Worm (Caenorhabditis elegans) whole organism, young adult: Measurements from ENCODE around the gene algn-9.
A peak's percentile ranks its signal among the peaks of the same experiment; 100 is the strongest.

ENCODE experiments used
- F57A8.1 ChIP-seq: fragments of 200-800 bp; sonication (Bioruptor generic); optimal IDR thresholded peaks from 2 replicates; lab custom pipeline; 2018; ENCODE audit warnings: mild to moderate bottlenecking, missing genetic modification characterization, moderate library complexity, missing compliant biosample characterization
- athp-1 ChIP-seq: sonication (generic microtip); optimal IDR thresholded peaks from 2 replicates; lab custom pipeline; 2017; ENCODE audit warnings: mild to moderate bottlenecking, missing genetic modification characterization, missing compliant biosample characterization
- ceh-27 ChIP-seq: fragments of 200-800 bp; sonication (Bioruptor generic); optimal IDR thresholded peaks from 2 replicates; lab custom pipeline; 2018; ENCODE audit warnings: mild to moderate bottlenecking, missing genetic modification characterization, moderate library complexity, missing compliant biosample characterization
- efl-1 ChIP-seq: fragments of 150-350 bp; optimal IDR thresholded peaks from 2 replicates; lab custom pipeline; 2014; ENCODE audit warnings: missing biosample characterization, missing genetic modification reagents, missing genetic modification characterization
- him-1 ChIP-seq: sonication (generic microtip); optimal IDR thresholded peaks from 2 replicates; lab custom pipeline; 2016; ENCODE audit warnings: missing genotype, missing genetic modification reagents, missing genetic modification characterization, missing compliant biosample characterization
- lsl-1 ChIP-seq: fragments of 200-800 bp; sonication (Bioruptor generic); optimal IDR thresholded peaks from 2 replicates; lab custom pipeline; 2018; ENCODE audit warnings: mild to moderate bottlenecking, missing genetic modification characterization, moderate library complexity, missing compliant biosample characterization
- madf-3 ChIP-seq: fragments of 200-800 bp; sonication (Bioruptor generic); IDR thresholded peaks from 2 replicates; pipeline ENCODE4 v1.3.6; 2022; ENCODE audit warnings: missing genetic modification reagents, missing genetic modification characterization, missing compliant biosample characterization
- unc-62 ChIP-seq: fragments of 150-350 bp; optimal IDR thresholded peaks from 2 replicates; lab custom pipeline; 2014; ENCODE audit warnings: missing biosample characterization, missing genetic modification reagents, missing genetic modification characterization
- ztf-22 ChIP-seq: fragments of 200-800 bp; sonication (Bioruptor generic); optimal IDR thresholded peaks from 2 replicates; lab custom pipeline; 2018; ENCODE audit warnings: mild to moderate bottlenecking, missing genetic modification characterization, moderate library complexity, missing compliant biosample characterization
- ztf-26 ChIP-seq: sonication (generic microtip); optimal IDR thresholded peaks from 2 replicates; lab custom pipeline; 2017; ENCODE audit warnings: missing genetic modification characterization, missing compliant biosample characterization

- no peak for TF ChIP-seq F57A8.1 (GFP tag; lab: Kevin White, UChicago)
- TF ChIP-seq unc-62 (GFP tag; lab: Kevin White, UChicago), result no peak
- no peak for TF ChIP-seq ztf-26 (tag; lab: Kevin White, UChicago)
- TF ChIP-seq ztf-22 (GFP tag; lab: Kevin White, UChicago), result no peak
- TF ChIP-seq efl-1 (GFP tag; lab: Kevin White, UChicago), result no peak
- no peak for TF ChIP-seq madf-3 (GFP tag; lab: Robert Waterston, UW)
- TF ChIP-seq him-1 (tag; lab: Kevin White, UChicago), result no peak
- TF ChIP-seq athp-1 (tag; lab: Kevin White, UChicago), result no peak
- TF ChIP-seq lsl-1 (GFP tag; lab: Kevin White, UChicago), result peak; percentile 6
- TF ChIP-seq ceh-27, result no peak
Measured at ce11 chrII:10545213-10545612, 38.9 kb upstream of the algn-9 start.
